Worm (Caenorhabditis elegans) whole organism, L4 larva: Measurements from ENCODE around the gene F54F2.7.

Experiments used
- F37D6.2 ChIP-seq: sonication (generic microtip); optimal IDR thresholded peaks from 2 replicates; lab custom pipeline; 2016; ENCODE audit warnings: mild to moderate bottlenecking, missing genetic modification characterization, missing compliant biosample characterization
- F44E2.7 ChIP-seq: fragments of 200-800 bp; sonication (Bioruptor generic); IDR thresholded peaks from 2 replicates; pipeline ENCODE4 v2.1.2; 2022; ENCODE audit warnings: missing genetic modification characterization, missing compliant biosample characterization
- F49E8.2 ChIP-seq: sonication (generic microtip); optimal IDR thresholded peaks from 2 replicates; lab custom pipeline; 2016; ENCODE audit warnings: missing compliant biosample characterization, mild to moderate bottlenecking, missing genetic modification characterization, borderline replicate concordance
- T20F7.1 ChIP-seq: fragments of 200-800 bp; sonication (Bioruptor generic); optimal IDR thresholded peaks from 2 replicates; lab custom pipeline; 2018; ENCODE audit warnings: mild to moderate bottlenecking, missing genetic modification characterization, missing compliant biosample characterization
- T26A8.4 ChIP-seq: fragments of 200-800 bp; sonication (Bioruptor generic); IDR thresholded peaks from 2 replicates; pipeline ENCODE4 v1.3.6; 2022; ENCODE audit warnings: missing genetic modification characterization, missing compliant biosample characterization
- Y5F2A.4 ChIP-seq: fragments of 200-800 bp; sonication (Bioruptor generic); optimal IDR thresholded peaks from 2 replicates; lab custom pipeline; 2018; ENCODE audit warnings: mild to moderate bottlenecking, missing genetic modification characterization, missing compliant biosample characterization
- ZK546.5 ChIP-seq, 2 experiments: sonication (generic microtip); optimal IDR thresholded peaks; 2 replicates each; lab custom pipeline; 2017; ENCODE audit warnings: missing biosample characterization in 2 of 2, missing genetic modification characterization in 2 of 2
- ama-1 ChIP-seq: fragments of 150-350 bp; optimal IDR thresholded peaks from 2 replicates; lab custom pipeline; 2014; ENCODE audit warnings: inconsistent platforms, mixed read lengths
- arid-1 ChIP-seq: fragments of 200-800 bp; sonication (Bioruptor generic); conservative IDR thresholded peaks from 2 replicates; pipeline ENCODE4 v1.3.6; 2022; ENCODE audit warnings: missing genetic modification reagents, missing genetic modification characterization, missing compliant biosample characterization
- ceh-44 ChIP-seq: fragments of 200-800 bp; sonication (Bioruptor generic); IDR thresholded peaks from 2 replicates; pipeline ENCODE4 v1.3.6; 2022; ENCODE audit warnings: missing genetic modification reagents, missing genetic modification characterization, missing compliant biosample characterization
- ces-1 ChIP-seq: fragments of 150-350 bp; sonication (generic microtip); optimal IDR thresholded peaks from 4 replicates; lab custom pipeline; 2014; ENCODE audit warnings: missing biosample characterization, missing genetic modification reagents, missing genetic modification characterization
- cey-2 ChIP-seq: sonication (generic microtip); optimal IDR thresholded peaks from 3 replicates; lab custom pipeline; 2017; ENCODE audit warnings: missing genetic modification characterization, mild to moderate bottlenecking, missing compliant biosample characterization, antibody characterized with exemption, borderline replicate concordance; ENCODE audit not compliant: insufficient read depth
- daf-16 ChIP-seq, 3 experiments: sonication (generic microtip); optimal IDR thresholded peaks; 2 replicates each; lab custom pipeline; 2016 to 2017; ENCODE audit warnings: missing genetic modification characterization in 3 of 3, missing genetic modification reagents in 3 of 3, mild to moderate bottlenecking in 2 of 3, missing compliant biosample characterization in 2 of 3, missing biosample characterization in 1 of 3, moderate library complexity in 1 of 3
- daf-8 ChIP-seq: fragments of 200-800 bp; sonication (Bioruptor generic); IDR thresholded peaks from 2 replicates; pipeline ENCODE4 v1.3.6; 2022; ENCODE audit warnings: missing genetic modification characterization, missing compliant biosample characterization
- dpl-1 ChIP-seq: fragments of 150-350 bp; optimal IDR thresholded peaks from 2 replicates; lab custom pipeline; 2014; ENCODE audit warnings: missing biosample characterization, missing genetic modification reagents, missing genetic modification characterization
- dve-1 ChIP-seq: sonication (generic microtip); optimal IDR thresholded peaks from 2 replicates; lab custom pipeline; 2017; ENCODE audit warnings: antibody characterized with exemption, mild to moderate bottlenecking, missing genetic modification characterization, missing compliant biosample characterization; ENCODE audit not compliant: insufficient read depth
- fos-1 ChIP-seq: fragments of 150-350 bp; optimal IDR thresholded peaks from 2 replicates; lab custom pipeline; 2014; ENCODE audit warnings: missing biosample characterization, missing genetic modification characterization
- hif-1 ChIP-seq, 2 experiments: sonication (generic microtip); optimal IDR thresholded peaks; 2 replicates each; lab custom pipeline; 2016 to 2017; ENCODE audit warnings: missing compliant biosample characterization in 2 of 2, missing genetic modification characterization in 2 of 2, missing genetic modification reagents in 2 of 2, missing genotype in 2 of 2, mild to moderate bottlenecking in 1 of 2
- hlh-30 ChIP-seq: sonication (generic microtip); optimal IDR thresholded peaks from 2 replicates; lab custom pipeline; 2017; ENCODE audit warnings: antibody characterized with exemption, mild to moderate bottlenecking, missing genetic modification characterization, missing compliant biosample characterization; ENCODE audit not compliant: insufficient read depth
- lin-13 ChIP-seq: fragments of 150-350 bp; optimal IDR thresholded peaks from 2 replicates; lab custom pipeline; 2014; ENCODE audit warnings: missing biosample characterization, missing genetic modification reagents, missing genetic modification characterization
- lin-38 ChIP-seq: fragments of 200-800 bp; sonication (Bioruptor generic); IDR thresholded peaks from 2 replicates; pipeline ENCODE4 v1.3.6; 2022; ENCODE audit warnings: missing genetic modification reagents, missing genetic modification characterization, missing compliant biosample characterization
- lsy-2 ChIP-seq, 2 experiments: fragments of 150-350 bp in 1 of 2; sonication (generic microtip) in 1 of 2; optimal IDR thresholded peaks; 2 replicates each; lab custom pipeline; 2014 to 2017; ENCODE audit warnings: missing biosample characterization in 2 of 2, missing genetic modification characterization in 2 of 2
- madf-5 ChIP-seq, 2 experiments: fragments of 200-800 bp; sonication (Bioruptor generic); IDR thresholded peaks; 2 replicates each; pipeline ENCODE4 v1.3.6; 2022; ENCODE audit warnings: missing compliant biosample characterization in 2 of 2, missing genetic modification characterization in 2 of 2
- mdl-1 ChIP-seq, 2 experiments: fragments of 150-350 bp in 1 of 2; sonication (generic microtip) in 1 of 2; optimal IDR thresholded peaks; 2 replicates each; lab custom pipeline; 2014 to 2017; ENCODE audit warnings: missing biosample characterization in 2 of 2, missing genetic modification characterization in 2 of 2
- mep-1 ChIP-seq: fragments of 150-350 bp; sonication (generic microtip); optimal IDR thresholded peaks from 3 replicates; lab custom pipeline; 2014; ENCODE audit warnings: missing biosample characterization, missing genetic modification characterization
- mes-2 ChIP-seq: sonication (generic microtip); optimal IDR thresholded peaks from 2 replicates; lab custom pipeline; 2016; ENCODE audit warnings: missing genotype, mild to moderate bottlenecking, missing genetic modification characterization, missing compliant biosample characterization; ENCODE audit not compliant: poor library complexity, severe bottlenecking
- nhr-28 ChIP-seq: fragments of 150-350 bp; optimal IDR thresholded peaks from 2 replicates; lab custom pipeline; 2014; ENCODE audit warnings: missing biosample characterization, missing genetic modification characterization
- nhr-41 ChIP-seq: fragments of 200-800 bp; sonication (Bioruptor generic); IDR thresholded peaks from 2 replicates; pipeline ENCODE4 v1.3.6; 2022; ENCODE audit warnings: missing genetic modification reagents, missing genetic modification characterization, missing compliant biosample characterization
- php-3 ChIP-seq: fragments of 200-800 bp; sonication (Bioruptor generic); IDR thresholded peaks from 2 replicates; pipeline ENCODE4 v1.3.6; 2022; ENCODE audit warnings: missing genetic modification reagents, missing genetic modification characterization, missing compliant biosample characterization
- pqm-1 ChIP-seq: sonication (generic microtip); optimal IDR thresholded peaks from 2 replicates; lab custom pipeline; 2017; ENCODE audit warnings: missing biosample characterization, missing genetic modification characterization
- rbr-2 ChIP-seq: sonication (generic microtip); optimal IDR thresholded peaks from 2 replicates; lab custom pipeline; 2016; ENCODE audit warnings: missing genotype, missing genetic modification characterization, missing compliant biosample characterization
- sdz-12 ChIP-seq: fragments of 200-800 bp; sonication (Bioruptor generic); optimal IDR thresholded peaks from 2 replicates; lab custom pipeline; 2018; ENCODE audit warnings: mild to moderate bottlenecking, missing genetic modification characterization, missing compliant biosample characterization
- snpc-1.2 ChIP-seq: fragments of 200-800 bp; sonication (Bioruptor generic); IDR thresholded peaks from 2 replicates; pipeline ENCODE4 v1.3.6; 2022; ENCODE audit warnings: missing genetic modification reagents, missing genetic modification characterization, missing compliant biosample characterization
- tra-1 ChIP-seq: fragments of 200-800 bp; sonication (Bioruptor generic); IDR thresholded peaks from 2 replicates; pipeline ENCODE4 v1.3.6; 2022; ENCODE audit warnings: missing genetic modification reagents, missing genetic modification characterization, missing compliant biosample characterization
- unc-62 ChIP-seq, 3 experiments: fragments of 150-350 bp in 1 of 3; sonication (generic microtip); optimal IDR thresholded peaks in 2 of 3; peaks in 1 of 3; 1 replicate in 1 of 3; 2 replicates in 2 of 3; lab custom pipeline; 2014 to 2017; ENCODE audit warnings: missing biosample characterization in 3 of 3, missing genetic modification characterization in 3 of 3, missing genetic modification reagents in 3 of 3, missing genotype in 1 of 3
- zag-1 ChIP-seq: fragments of 150-350 bp; optimal IDR thresholded peaks from 2 replicates; lab custom pipeline; 2014; ENCODE audit warnings: missing biosample characterization, missing genetic modification characterization
- zip-2 ChIP-seq: fragments of 150-350 bp; optimal IDR thresholded peaks from 2 replicates; lab custom pipeline; 2014; ENCODE audit warnings: missing biosample characterization, missing genetic modification characterization

Gene F54F2.7

ce11 chrIII:8849507-8849906 lies 42.4 kb upstream of the F54F2.7 start, which contains the start of gene F44E2.8:
TSS of gene F44E2.8 (minus strand) at chrIII:8849877.
- TF ChIP-seq sdz-12 (GFP tag; lab: Kevin White, UChicago) (no peak), T20F7.1 (no peak), snpc-1.2 (GFP tag; lab: Robert Waterston, UW) (no peak), hif-1 (tag; optimal IDR thresholded peaks at IDR 0.05; lab: Kevin White, UChicago) (no peak), zip-2 (tag; lab: Kevin White, UChicago) (no peak), lin-38 (GFP tag; lab: Robert Waterston, UW) (peak; percentile 52), T26A8.4 (GFP tag; lab: Robert Waterston, UW) (0 out of 2 replicates have a peak, but pooled peaks have one; percentile 29), Y5F2A.4 (GFP tag; lab: Kevin White, UChicago) (no peak), zag-1 (tag; lab: Kevin White, UChicago) (no peak), F44E2.7 (GFP tag; lab: Robert Waterston, UW) (no peak), lin-13 (GFP tag; lab: Kevin White, UChicago) (no peak), daf-16 (GFP tag; optimal IDR thresholded peaks at IDR 0.05; lab: Kevin White, UChicago) (no peak), daf-16 (tag; optimal IDR thresholded peaks at IDR 0.05; lab: Kevin White, UChicago) (peak; percentile 8), unc-62 (GFP tag; optimal IDR thresholded peaks at IDR 0.05 in 1 of 2; lab: Kevin White, UChicago) (peak in 1 of 2 experiments; percentile 23), unc-62 (tag; optimal IDR thresholded peaks at IDR 0.05; lab: Kevin White, UChicago) (no peak), madf-5 (GFP tag; IDR thresholded peaks at IDR 0.05; lab: Robert Waterston, UW) (no peak)

- TF ChIP-seq cey-2 (tag; lab: Kevin White, UChicago) (no peak), mdl-1 (tag; optimal IDR thresholded peaks at IDR 0.05; lab: Kevin White, UChicago) (no peak), ceh-44 (no peak), php-3 (no peak), ces-1 (GFP tag; lab: Kevin White, UChicago) (no peak), daf-8 (GFP tag; lab: Robert Waterston, UW) (no peak), nhr-41 (GFP tag; lab: Robert Waterston, UW) (no peak), F37D6.2 (no peak), ZK546.5 (tag; optimal IDR thresholded peaks at IDR 0.05; lab: Kevin White, UChicago) (no peak)
Measured at ce11 chrIII:8848372-8848771, 41.2 kb upstream of the F54F2.7 start, which contains the start of gene F44E2.7. TSS of gene F44E2.7 (minus strand) at chrIII:8848472.

ce11 chrIII:8847722-8848121 lies 40.6 kb upstream of the F54F2.7 start:
- no peak for TF ChIP-seq arid-1 (GFP tag; lab: Robert Waterston, UW)
- peak; percentile 84 for TF ChIP-seq mes-2
- TF ChIP-seq pqm-1 (tag; lab: Kevin White, UChicago) = peak; percentile 0
- no peak for TF ChIP-seq madf-5 (GFP tag; IDR thresholded peaks at IDR 0.05; lab: Robert Waterston, UW)
- TF ChIP-seq tra-1 (GFP tag; lab: Robert Waterston, UW) = no peak
- TF ChIP-seq dve-1 (tag; lab: Kevin White, UChicago) = peak; percentile 38
- TF ChIP-seq ama-1 = no peak
- peak; percentile 95 for TF ChIP-seq lin-38 (GFP tag; lab: Robert Waterston, UW)
- TF ChIP-seq lsy-2 (tag; optimal IDR thresholded peaks at IDR 0.05; lab: Kevin White, UChicago) = peak in 1 of 2 experiments; percentile 82
- peak; percentile 42 for TF ChIP-seq rbr-2 (tag; lab: Kevin White, UChicago)
- no peak for TF ChIP-seq fos-1 (tag; lab: Kevin White, UChicago)
- TF ChIP-seq nhr-28 = peak; percentile 34
- no peak for TF ChIP-seq F49E8.2 (tag; lab: Kevin White, UChicago)
- TF ChIP-seq hlh-30 = peak; percentile 35
- TF ChIP-seq mep-1 = peak; percentile 39
- TF ChIP-seq dpl-1 (GFP tag; lab: Kevin White, UChicago) = peak; percentile 74
